Fruit fly (Drosophila melanogaster) whole organism, prepupa: ENCODE results near the gene awd.

Experiments used
- CG11294 ChIP-seq: fragments of 200-800 bp; sonication (Bioruptor generic); IDR thresholded peaks from 2 replicates; pipeline ENCODE4 v1.3.6; 2022; ENCODE audit warnings: missing biosample characterization, missing genetic modification characterization
- CG11762 ChIP-seq: fragments of 200-800 bp; sonication (Bioruptor generic); optimal IDR thresholded peaks from 3 replicates; lab custom pipeline; 2016; ENCODE audit warnings: missing biosample characterization, missing genetic modification characterization; ENCODE audit not compliant: insufficient read depth
- CG11902 ChIP-seq: fragments of 200-800 bp; sonication (Bioruptor generic); optimal IDR thresholded peaks from 3 replicates; lab custom pipeline; 2016; ENCODE audit warnings: missing biosample characterization, missing genetic modification characterization
- CG16779 ChIP-seq: fragments of 200-800 bp; sonication (Bioruptor generic); optimal IDR thresholded peaks from 3 replicates; lab custom pipeline; 2017; ENCODE audit warnings: missing biosample characterization, mild to moderate bottlenecking, missing genetic modification characterization
- CG3032 ChIP-seq: fragments of 200-800 bp; optimal IDR thresholded peaks from 2 replicates; lab custom pipeline; 2019; ENCODE audit warnings: missing biosample characterization, mild to moderate bottlenecking, missing genetic modification characterization, moderate library complexity
- CG31627 ChIP-seq: fragments of 200-800 bp; sonication (Bioruptor generic); optimal IDR thresholded peaks from 3 replicates; lab custom pipeline; 2016; ENCODE audit warnings: missing biosample characterization, missing genetic modification characterization
- CG34406 ChIP-seq: fragments of 200-800 bp; sonication (Bioruptor generic); optimal IDR thresholded peaks from 3 replicates; lab custom pipeline; 2016; ENCODE audit warnings: missing biosample characterization, missing genetic modification characterization
- CG3919 ChIP-seq: fragments of 200-800 bp; sonication (Bioruptor generic); optimal IDR thresholded peaks from 3 replicates; lab custom pipeline; 2016; ENCODE audit warnings: missing biosample characterization, missing genetic modification characterization
- CG6163 ChIP-seq: fragments of 200-800 bp; sonication (Bioruptor generic); IDR thresholded peaks from 3 replicates; pipeline ENCODE4 v1.3.6; 2022; ENCODE audit warnings: missing biosample characterization, missing genetic modification characterization
- CG6792 ChIP-seq: fragments of 200-800 bp; sonication (Bioruptor generic); optimal IDR thresholded peaks from 3 replicates; lab custom pipeline; 2016; ENCODE audit warnings: missing biosample characterization, missing genetic modification characterization
- CG6808 ChIP-seq: fragments of 200-800 bp; sonication (Bioruptor generic); optimal IDR thresholded peaks from 3 replicates; lab custom pipeline; 2017; ENCODE audit warnings: missing biosample characterization, missing genetic modification characterization, mild to moderate bottlenecking, moderate library complexity, missing genetic modification reagents
- CG6854 ChIP-seq: fragments of 200-800 bp; sonication (Bioruptor generic); optimal IDR thresholded peaks from 2 replicates; lab custom pipeline; 2017; ENCODE audit warnings: missing biosample characterization, mild to moderate bottlenecking, missing genetic modification characterization
- CG7368 ChIP-seq: fragments of 200-800 bp; sonication (Bioruptor generic); optimal IDR thresholded peaks from 3 replicates; lab custom pipeline; 2016; ENCODE audit warnings: missing biosample characterization, missing genetic modification characterization
- CG8119 ChIP-seq: fragments of 200-800 bp; sonication (Bioruptor generic); IDR thresholded peaks from 3 replicates; pipeline ENCODE4 v1.3.6; 2022; ENCODE audit warnings: missing biosample characterization, missing genetic modification characterization
- CG8632 ChIP-seq: fragments of 200-800 bp; sonication (Bioruptor generic); optimal IDR thresholded peaks from 3 replicates; lab custom pipeline; 2016; ENCODE audit warnings: missing biosample characterization, missing genetic modification characterization
- CG9139 ChIP-seq: fragments of 200-800 bp; sonication (Bioruptor generic); optimal IDR thresholded peaks from 3 replicates; lab custom pipeline; 2017; ENCODE audit warnings: missing biosample characterization, mild to moderate bottlenecking, missing genetic modification characterization
- Eip75B ChIP-seq: fragments of 200-800 bp; sonication (Bioruptor generic); optimal IDR thresholded peaks from 3 replicates; lab custom pipeline; 2016; ENCODE audit warnings: missing biosample characterization, missing genetic modification characterization
- Eip78C ChIP-seq: fragments of 200-800 bp; sonication (Bioruptor generic); peaks from one replicate; lab custom pipeline; 2016; ENCODE audit warnings: missing biosample characterization, missing genetic modification characterization
- Eip93F ChIP-seq: fragments of 200-800 bp; sonication (Bioruptor generic); optimal IDR thresholded peaks from 2 replicates; lab custom pipeline; 2016; ENCODE audit warnings: missing biosample characterization, mild to moderate bottlenecking, missing genetic modification characterization
- Ets21C ChIP-seq: fragments of 200-800 bp; sonication (Bioruptor generic); optimal IDR thresholded peaks from 3 replicates; lab custom pipeline; 2016; ENCODE audit warnings: missing biosample characterization, missing genetic modification characterization
- Ets96B ChIP-seq: fragments of 200-800 bp; optimal IDR thresholded peaks from 2 replicates; lab custom pipeline; 2019; ENCODE audit warnings: missing biosample characterization, mild to moderate bottlenecking, missing genetic modification characterization, moderate library complexity
- Gug ChIP-seq: fragments of 200-800 bp; sonication (Bioruptor generic); IDR thresholded peaks from 2 replicates; pipeline ENCODE4 v1.3.6; 2022; ENCODE audit warnings: missing biosample characterization, missing genetic modification characterization
- Hr38 ChIP-seq: sonication (Bioruptor generic); optimal IDR thresholded peaks from 2 replicates; lab custom pipeline; 2016; ENCODE audit warnings: missing biosample characterization, missing genetic modification characterization
- Hr39 ChIP-seq: fragments of 200-800 bp; sonication (Bioruptor generic); optimal IDR thresholded peaks from 2 replicates; lab custom pipeline; 2016; ENCODE audit warnings: missing biosample characterization, missing genetic modification characterization
- Hr4 ChIP-seq: fragments of 200-800 bp; sonication (Bioruptor generic); optimal IDR thresholded peaks from 3 replicates; lab custom pipeline; 2016; ENCODE audit warnings: missing biosample characterization, missing genetic modification characterization
- Lpt ChIP-seq: fragments of 200-800 bp; sonication (Bioruptor generic); optimal IDR thresholded peaks from 3 replicates; lab custom pipeline; 2016; ENCODE audit warnings: missing biosample characterization, missing genetic modification characterization
- Met ChIP-seq: fragments of 200-800 bp; sonication (Bioruptor generic); optimal IDR thresholded peaks from 3 replicates; lab custom pipeline; 2016; ENCODE audit warnings: missing biosample characterization, missing genetic modification characterization
- OdsH ChIP-seq: fragments of 200-800 bp; sonication (Bioruptor generic); optimal IDR thresholded peaks from 3 replicates; lab custom pipeline; 2016; ENCODE audit warnings: missing biosample characterization, missing genetic modification characterization
- Smox ChIP-seq: fragments of 200-800 bp; sonication (Bioruptor generic); optimal IDR thresholded peaks from 3 replicates; lab custom pipeline; 2016; ENCODE audit warnings: missing biosample characterization, missing genetic modification characterization
- Sox102F ChIP-seq: fragments of 200-800 bp; sonication (Bioruptor generic); optimal IDR thresholded peaks from 2 replicates; lab custom pipeline; 2016; ENCODE audit warnings: missing biosample characterization, mild to moderate bottlenecking, missing genetic modification characterization
- Sox14 ChIP-seq: fragments of 200-800 bp; sonication (Bioruptor generic); optimal IDR thresholded peaks from 3 replicates; lab custom pipeline; 2016; ENCODE audit warnings: missing biosample characterization, missing genetic modification characterization
- Sox15 ChIP-seq: fragments of 200-800 bp; sonication (Bioruptor generic); optimal IDR thresholded peaks from 3 replicates; lab custom pipeline; 2016; ENCODE audit warnings: missing biosample characterization, missing genetic modification characterization
- acj6 ChIP-seq: fragments of 200-800 bp; sonication (Bioruptor generic); optimal IDR thresholded peaks from 3 replicates; lab custom pipeline; 2016; ENCODE audit warnings: missing biosample characterization, missing genetic modification characterization
- dac ChIP-seq: fragments of 200-800 bp; sonication (Bioruptor generic); optimal IDR thresholded peaks from 2 replicates; lab custom pipeline; 2017; ENCODE audit warnings: missing biosample characterization, mild to moderate bottlenecking, missing genetic modification characterization
- dsx ChIP-seq: fragments of 200-800 bp; optimal IDR thresholded peaks from 3 replicates; lab custom pipeline; 2019; ENCODE audit warnings: missing biosample characterization, mild to moderate bottlenecking, missing genetic modification characterization, moderate library complexity; ENCODE audit not compliant: poor library complexity, severe bottlenecking
- eg ChIP-seq: fragments of 200-800 bp; sonication (Bioruptor generic); IDR thresholded peaks from 3 replicates; pipeline ENCODE4 v1.3.6; 2022; ENCODE audit warnings: missing biosample characterization, missing genetic modification characterization
- esn ChIP-seq: fragments of 200-800 bp; sonication (Bioruptor generic); optimal IDR thresholded peaks from 2 replicates; lab custom pipeline; 2016; ENCODE audit warnings: missing biosample characterization, mild to moderate bottlenecking, missing genetic modification characterization, moderate library complexity
- fd59A ChIP-seq: fragments of 200-800 bp; sonication (Bioruptor generic); optimal IDR thresholded peaks from 2 replicates; lab custom pipeline; 2017; ENCODE audit warnings: missing biosample characterization, mild to moderate bottlenecking, missing genetic modification characterization, missing genetic modification reagents
- fd85E ChIP-seq: fragments of 200-800 bp; sonication (Bioruptor generic); optimal IDR thresholded peaks from 3 replicates; lab custom pipeline; 2016; ENCODE audit warnings: missing biosample characterization, missing genetic modification characterization
- fkh ChIP-seq: fragments of 200-800 bp; sonication (Bioruptor generic); optimal IDR thresholded peaks from 3 replicates; lab custom pipeline; 2017; ENCODE audit warnings: missing biosample characterization, mild to moderate bottlenecking, missing genetic modification characterization, moderate library complexity
- net ChIP-seq: fragments of 200-800 bp; sonication (Bioruptor generic); optimal IDR thresholded peaks from 3 replicates; lab custom pipeline; 2016; ENCODE audit warnings: missing biosample characterization, missing genetic modification characterization
- pdm3 ChIP-seq: fragments of 200-800 bp; sonication (Bioruptor generic); optimal IDR thresholded peaks from 3 replicates; lab custom pipeline; 2016; ENCODE audit warnings: missing biosample characterization, missing genetic modification characterization
- salr ChIP-seq, 2 experiments: fragments of 200-800 bp; sonication (Bioruptor generic); optimal IDR thresholded peaks; 3 replicates each; lab custom pipeline; 2016 to 2018; ENCODE audit warnings: missing biosample characterization in 2 of 2, missing genetic modification characterization in 2 of 2, mild to moderate bottlenecking in 1 of 2
- spab ChIP-seq: fragments of 200-800 bp; sonication (Bioruptor generic); optimal IDR thresholded peaks from 2 replicates; lab custom pipeline; 2017; ENCODE audit warnings: missing biosample characterization, mild to moderate bottlenecking, missing genetic modification characterization, missing genetic modification reagents
- svp ChIP-seq: fragments of 200-800 bp; sonication (Bioruptor generic); peaks from one replicate; lab custom pipeline; 2016; ENCODE audit warnings: missing biosample characterization, missing genetic modification characterization
- topi ChIP-seq: fragments of 200-800 bp; sonication (Bioruptor generic); optimal IDR thresholded peaks from 3 replicates; lab custom pipeline; 2016; ENCODE audit warnings: missing biosample characterization, missing genetic modification characterization
- vri ChIP-seq: fragments of 200-800 bp; sonication (Bioruptor generic); optimal IDR thresholded peaks from 3 replicates; lab custom pipeline; 2016; ENCODE audit warnings: missing biosample characterization, mild to moderate bottlenecking, missing genetic modification characterization

Gene awd

DNA sequence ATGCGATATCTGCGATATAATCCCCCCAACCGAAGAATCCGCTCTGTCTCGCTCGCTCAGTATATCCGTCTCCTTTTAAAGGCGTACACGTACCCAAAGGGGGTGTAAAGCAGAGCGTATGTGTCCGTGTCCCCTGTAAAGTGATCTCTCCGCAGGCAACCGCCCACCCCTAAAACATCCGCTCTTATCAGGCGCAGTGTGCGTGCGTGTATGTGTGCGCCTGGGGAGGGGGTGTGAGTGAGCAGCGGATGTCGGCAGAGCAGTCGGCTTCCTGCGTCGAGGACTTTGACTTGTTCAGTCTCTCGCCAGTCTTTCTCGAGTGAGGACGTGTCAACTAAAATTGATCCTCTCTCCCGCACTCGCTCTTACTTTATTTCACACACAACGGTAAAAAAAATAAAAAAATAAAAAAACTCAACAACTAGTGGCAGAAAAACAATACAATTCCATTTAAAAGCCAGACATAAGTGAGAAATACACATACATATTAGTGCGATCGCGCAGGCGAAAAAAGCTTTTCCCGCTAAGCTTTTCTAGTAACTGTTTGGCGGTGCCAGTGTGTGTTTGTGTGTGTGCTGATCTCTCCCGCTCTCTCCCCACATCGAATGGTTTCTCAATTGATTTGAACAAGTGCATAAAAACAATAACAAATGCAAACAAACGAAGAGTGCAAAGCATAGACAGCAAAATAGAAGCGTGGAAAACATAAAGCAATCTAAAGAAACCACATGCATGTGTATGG is 20.2 kb downstream of the awd start (continued):
- TF ChIP-seq CG16779 (tag; lab: Kevin White, UChicago) (no peak), Sox14 (peak; percentile 52), net (no peak), Ets96B (no peak), Sox102F (no peak), eg (no peak; the same call in 2 of the 3 replicates), Hr4 (GFP tag; lab: Kevin White, UChicago) (no peak), fd85E (GFP tag; lab: Kevin White, UChicago) (no peak), CG7368 (no peak)

DNA sequence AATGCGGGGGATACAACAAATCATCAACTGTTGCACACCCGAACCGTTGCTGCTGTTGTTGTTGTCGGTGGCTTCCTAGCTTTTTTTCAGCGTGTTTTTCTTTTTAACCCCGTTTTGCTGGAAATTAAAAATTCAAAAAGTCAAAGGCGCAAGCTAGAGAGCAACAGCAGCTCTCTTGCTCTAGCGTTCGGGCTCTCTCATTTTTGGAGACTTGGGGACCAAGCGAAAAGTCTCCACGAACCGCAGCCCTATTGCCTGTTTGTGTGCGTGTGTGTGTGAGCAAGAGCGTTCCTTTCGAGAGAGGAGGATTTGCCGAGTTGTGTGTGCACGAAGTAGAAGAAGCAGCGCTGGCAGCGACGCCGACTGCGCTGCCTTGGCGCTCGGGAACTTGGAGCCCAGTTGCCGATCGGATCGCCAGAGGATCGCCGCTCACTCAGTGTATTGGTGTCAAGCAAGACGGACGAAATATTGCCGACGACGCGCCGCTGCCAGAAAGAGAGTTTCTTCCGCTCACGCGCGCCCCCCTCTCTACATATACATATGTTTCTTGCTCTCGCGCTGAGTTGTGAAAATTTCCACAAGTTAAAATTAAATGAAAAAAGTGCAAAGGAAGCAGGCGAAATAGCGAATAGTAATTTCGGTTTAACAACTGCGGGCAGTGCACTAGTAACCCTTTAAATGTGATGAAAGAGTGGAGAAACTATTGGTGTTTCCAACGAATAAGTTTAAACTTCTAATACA is 21.1 kb downstream of the awd start:
- TF ChIP-seq acj6 (peak; percentile 19), CG11762 (GFP tag; lab: Kevin White, UChicago) (no peak), Smox (GFP tag; lab: Kevin White, UChicago) (no peak), spab (GFP tag; lab: Kevin White, UChicago) (no peak), CG3032 (tag; lab: Kevin White, UChicago) (no peak), Gug (GFP tag; lab: Robert Waterston, UW) (no peak), topi (GFP tag; lab: Kevin White, UChicago) (peak; percentile 6), pdm3 (no peak), CG7368 (no peak), CG8119 (GFP tag; lab: Robert Waterston, UW) (peak; percentile 57; the same call in 2 of the 3 replicates), Ets96B (no peak), fkh (GFP tag; lab: Kevin White, UChicago) (no peak), CG16779 (tag; lab: Kevin White, UChicago) (peak; percentile 48), eg (peak; percentile 41; the same call in 1 of the 3 replicates), CG3919 (GFP tag; lab: Kevin White, UChicago) (peak; percentile 42), CG6792 (no peak), Sox15 (peak; percentile 21), CG6163 (GFP tag; lab: Robert Waterston, UW) (peak; percentile 61; the same call in 2 of the 3 replicates), Met (GFP tag; lab: Kevin White, UChicago) (no peak), esn (peak; percentile 27), vri (peak; percentile 71), Hr4 (GFP tag; lab: Kevin White, UChicago) (no peak), salr (GFP tag; optimal IDR thresholded peaks at IDR 0.05; lab: Kevin White, UChicago) (no peak), Hr38 (GFP tag; lab: Kevin White, UChicago) (no peak), Eip75B (peak; percentile 24), CG6808 (GFP tag; lab: Kevin White, UChicago) (peak; percentile 40), fd85E (GFP tag; lab: Kevin White, UChicago) (peak; percentile 30), svp (GFP tag; lab: Kevin White, UChicago) (peak; percentile 85), CG8632 (GFP tag; lab: Kevin White, UChicago) (no peak), CG6854 (GFP tag; lab: Kevin White, UChicago) (peak; percentile 64), Ets21C (GFP tag; lab: Kevin White, UChicago) (no peak), CG9139 (GFP tag; lab: Kevin White, UChicago) (peak; percentile 25), CG11902 (GFP tag; lab: Kevin White, UChicago) (no peak), dac (GFP tag; lab: Kevin White, UChicago) (no peak), Eip93F (no peak), Hr39 (no peak), Lpt (GFP tag; lab: Kevin White, UChicago) (no peak), OdsH (GFP tag; lab: Kevin White, UChicago) (peak; percentile 29), CG31627 (no peak), dsx (GFP tag; lab: Kevin White, UChicago) (no peak), CG11294 (no peak), CG34406 (GFP tag; lab: Kevin White, UChicago) (no peak), fd59A (GFP tag; lab: Kevin White, UChicago) (peak; percentile 22), Eip78C (GFP tag; lab: Kevin White, UChicago) (peak; percentile 76), net (peak; percentile 57)
